Worm (Caenorhabditis elegans): ENCODE measurements around the gene mrpl-30.

ce11 chrIII:2438543-2438942 is 27.8 kb upstream of the mrpl-30 start, which contains the start of gene E02H9.13:
- TF ChIP-seq him-1 (tag; optimal IDR thresholded peaks at IDR 0.05) (no peak), dao-5 (tag; optimal IDR thresholded peaks at IDR 0.05) (no peak)

All from whole organism, L4/young adult.